Fruit fly (Drosophila melanogaster): Measurements from ENCODE around the gene trol.

The trol gene

dm6 chrX:2533843-2534473, 11.3 kb downstream of the trol start (continued):
- TF ChIP-seq Lpt (GFP tag; optimal IDR thresholded peaks at IDR 0.05) (no peak), Sox102F (GFP tag; optimal IDR thresholded peaks at IDR 0.05) (peak; percentile 69), pum (GFP tag; optimal IDR thresholded peaks at IDR 0.05) (peak; percentile 8), slbo (GFP tag; IDR thresholded peaks at IDR 0.05) (peak; percentile 81), Hsf (GFP tag; optimal IDR thresholded peaks at IDR 0.05) (peak; percentile 63), onecut (GFP tag; IDR thresholded peaks at IDR 0.05) (peak; percentile 49), CG16813 (GFP tag; IDR thresholded peaks at IDR 0.05; ENCODE audit: partially characterized antibody) (no peak), Mes4 (GFP tag; optimal IDR thresholded peaks at IDR 0.05) (no peak), crp (GFP tag; optimal IDR thresholded peaks at IDR 0.05) (no peak), CG4707 (GFP tag; optimal IDR thresholded peaks at IDR 0.05) (no peak), her (GFP tag; optimal IDR thresholded peaks at IDR 0.05) (peak; percentile 64), Med (GFP tag) (peak; percentile 97), Mad (GFP tag; optimal IDR thresholded peaks at IDR 0.05) (no peak), Eip74EF (GFP tag; optimal IDR thresholded peaks at IDR 0.05) (no peak), Pdp1 (GFP tag; optimal IDR thresholded peaks at IDR 0.05) (peak; percentile 51 to 65), cas (GFP tag; IDR thresholded peaks at IDR 0.05) (peak; percentile 49; the same call in 1 of the 2 replicates), CG14014 (GFP tag; IDR thresholded peaks at IDR 0.05) (peak; percentile 66), CG7745 (tag; optimal IDR thresholded peaks at IDR 0.05) (no peak), zf30C (GFP tag; optimal IDR thresholded peaks at IDR 0.05) (no peak), CG17802 (tag; optimal IDR thresholded peaks at IDR 0.05) (no peak), Sin3A (optimal IDR thresholded peaks at IDR 0.05) (no peak), CG3065 (GFP tag; optimal IDR thresholded peaks at IDR 0.05) (no peak), HLHmδ (GFP tag; optimal IDR thresholded peaks at IDR 0.05) (no peak), cg (GFP tag; optimal IDR thresholded peaks at IDR 0.05) (no peak), CG30403 (GFP tag; optimal IDR thresholded peaks at IDR 0.05) (peak; percentile 59), CG15073 (GFP tag; optimal IDR thresholded peaks at IDR 0.05) (no peak), Nf-YC (tag; optimal IDR thresholded peaks at IDR 0.05) (peak; percentile 1), CG13424 (tag; optimal IDR thresholded peaks at IDR 0.05) (peak; percentile 64), NK7.1 (GFP tag; optimal IDR thresholded peaks at IDR 0.05) (no peak), Ada2b (GFP tag; IDR thresholded peaks at IDR 0.05) (peak; percentile 78), NFAT (GFP tag; IDR thresholded peaks at IDR 0.05) (peak; percentile 71), Dip3 (GFP tag; optimal IDR thresholded peaks at IDR 0.05) (peak; percentile 36), lmd (GFP tag; IDR thresholded peaks at IDR 0.05) (peak; percentile 79), pzg (GFP tag; optimal IDR thresholded peaks at IDR 0.05) (no peak), CG2202 (tag; optimal IDR thresholded peaks at IDR 0.05) (no peak), Optix (GFP tag; IDR thresholded peaks at IDR 0.05) (peak; percentile 68; the same call in 2 of the 3 replicates), CG9932 (GFP tag; IDR thresholded peaks at IDR 0.05) (peak; percentile 54), Nf-YB (GFP tag; optimal IDR thresholded peaks at IDR 0.05) (no peak), CG12236 (GFP tag; optimal IDR thresholded peaks at IDR 0.05) (no peak), wdn (GFP tag; IDR thresholded peaks at IDR 0.05) (peak; percentile 53; the same call in 1 of the 2 replicates), CG17912 (GFP tag; optimal IDR thresholded peaks at IDR 0.05) (no peak), BtbVII (GFP tag; optimal IDR thresholded peaks at IDR 0.05) (peak; percentile 18), ssp (GFP tag; IDR thresholded peaks at IDR 0.05) (peak; percentile 28; the same call in 1 of the 2 replicates), chm (GFP tag; IDR thresholded peaks at IDR 0.05) (peak; percentile 45; the same call in 1 of the 2 replicates), CG2129 (GFP tag; IDR thresholded peaks at IDR 0.05; ENCODE audit: partially characterized antibody) (no peak), gsb (GFP tag; IDR thresholded peaks at IDR 0.05) (no peak), lab (GFP tag; optimal IDR thresholded peaks at IDR 0.05) (peak; percentile 82), CG2875 (GFP tag; optimal IDR thresholded peaks at IDR 0.05) (no peak), CG30020 (tag; optimal IDR thresholded peaks at IDR 0.05) (no peak), so (GFP tag; IDR thresholded peaks at IDR 0.05) (peak; percentile 40; the same call in 1 of the 3 replicates)
